Worm (Caenorhabditis elegans): ENCODE measurements around the gene cng-1.

DNA sequence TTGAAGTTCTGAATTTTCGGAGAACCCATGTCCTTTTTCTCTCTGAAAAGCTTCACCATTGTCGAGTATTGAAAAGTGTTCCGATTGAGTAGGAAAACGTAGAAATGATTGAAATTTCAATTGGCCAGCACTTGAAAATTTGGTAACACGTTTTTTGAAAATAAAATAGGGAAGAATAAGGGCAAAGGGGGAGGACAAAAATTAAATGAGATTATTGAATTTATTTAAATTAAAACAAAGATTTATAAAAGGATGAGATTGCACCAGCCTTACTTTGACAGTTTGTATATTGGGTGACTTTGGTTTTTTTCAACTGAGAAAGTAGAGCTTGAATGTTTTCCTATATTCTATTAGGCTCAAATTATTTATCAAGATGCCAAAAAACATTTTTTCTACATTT lies 17.1 kb downstream of the cng-1 start, which contains the start of gene obr-2:
- TF ChIP-seq tab-1 (GFP tag; IDR thresholded peaks at IDR 0.05) (no peak), ztf-23 (GFP tag; IDR thresholded peaks at IDR 0.05) (no peak), flt-1 (GFP tag; IDR thresholded peaks at IDR 0.05) (no peak), ref-1 (GFP tag; conservative IDR thresholded peaks at IDR 0.05) (no peak)

Data from whole organism, midembryonic.